Fruit fly (Drosophila melanogaster) whole organism, wandering third instar larva: Measurements from ENCODE around the gene CG17919.

ENCODE experiments used
- brk ChIP-seq: fragments of 200-800 bp; sonication (Bioruptor generic); optimal IDR thresholded peaks from 2 replicates; lab custom pipeline; 2016; ENCODE audit warnings: missing biosample characterization, mild to moderate bottlenecking, missing genetic modification characterization
- dl ChIP-seq, 2 experiments: fragments of 175-275, 200-275 bp in 1 of 2; fragments of 200-275 bp in 1 of 2; sonication (Bioruptor generic); optimal IDR thresholded peaks; lab custom pipeline; 2018; ENCODE audit warnings: mild to moderate bottlenecking in 2 of 2, missing biosample characterization in 2 of 2, missing genetic modification characterization in 2 of 2, moderate library complexity in 2 of 2; ENCODE audit not compliant: partially characterized antibody in 2 of 2, insufficient read depth in 1 of 2
- h ChIP-seq: fragments of 200-800 bp; sonication (Bioruptor generic); optimal IDR thresholded peaks from 3 replicates; lab custom pipeline; 2016; ENCODE audit warnings: missing biosample characterization, mild to moderate bottlenecking, missing genetic modification characterization
- pan ChIP-seq: fragments of >200 bp; optimal IDR thresholded peaks from 2 replicates; lab custom pipeline; 2017

DNA sequence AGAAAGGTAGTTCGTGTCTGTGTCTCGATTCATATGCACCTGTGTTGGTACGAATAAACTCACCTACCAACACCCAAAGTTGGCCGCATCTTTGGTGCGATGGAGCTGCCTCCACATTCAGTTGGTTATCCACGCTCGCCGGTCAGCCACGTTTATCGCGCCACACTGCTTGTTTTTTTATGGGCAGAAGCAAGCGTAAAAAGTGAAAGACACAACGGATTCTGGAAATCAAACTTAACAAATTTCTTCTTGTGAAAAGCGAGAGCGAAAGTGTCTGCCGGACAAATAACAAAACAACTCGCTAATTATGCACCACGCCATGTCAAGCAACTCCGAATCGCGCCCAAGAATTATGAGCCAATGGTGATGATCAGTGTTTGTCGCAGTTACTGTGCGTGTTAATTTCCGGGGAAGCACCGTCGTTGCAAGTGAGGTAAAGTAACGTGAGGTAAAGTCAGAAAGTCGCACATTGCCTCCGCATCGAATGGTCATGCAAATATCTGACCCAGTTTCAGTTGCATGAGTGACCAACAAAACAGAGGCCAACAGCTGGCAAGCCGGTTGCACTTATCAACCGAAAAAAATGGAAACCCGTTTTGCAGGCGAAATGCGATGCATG, 32.1 kb upstream of the CG17919 start, which contains the start of gene Osi17:
- no peak for TF ChIP-seq brk (GFP tag; lab: Kevin White, UChicago)
- no peak for TF ChIP-seq pan
- no peak for TF ChIP-seq h
- TF ChIP-seq dl (GFP tag; optimal IDR thresholded peaks at IDR 0.05; lab: Kevin White, UChicago; ENCODE audit: insufficient read depth in 1 of 2, partially characterized antibody in 2 of 2): no peak
